Fruit fly (Drosophila melanogaster) whole organism, embryonic: ENCODE results near the gene bb8.

ENCODE experiments used
- Ada2b ChIP-seq: fragments of 200-800 bp; sonication (Bioruptor generic); IDR thresholded peaks from 2 replicates; pipeline ENCODE4 v1.3.6; 2022; ENCODE audit warnings: missing biosample characterization, missing genetic modification characterization
- CG10209 ChIP-seq: fragments of 200-800 bp; sonication (Bioruptor generic); optimal IDR thresholded peaks from 3 replicates; lab custom pipeline; 2017; ENCODE audit warnings: missing biosample characterization, mild to moderate bottlenecking, missing genetic modification characterization, missing genetic modification reagents
- CG10959 ChIP-seq: fragments of 200-800 bp; sonication (Bioruptor generic); IDR thresholded peaks from 2 replicates; pipeline ENCODE4 v1.3.6; 2022; ENCODE audit warnings: missing biosample characterization, missing genetic modification characterization
- CG10979 ChIP-seq: fragments of 200-800 bp; sonication (Bioruptor generic); optimal IDR thresholded peaks from 2 replicates; lab custom pipeline; 2018; ENCODE audit warnings: missing biosample characterization, mild to moderate bottlenecking, missing genetic modification characterization, moderate library complexity
- CG12155 ChIP-seq: fragments of 200-800 bp; sonication (Bioruptor generic); optimal IDR thresholded peaks from 3 replicates; lab custom pipeline; 2016; ENCODE audit warnings: missing biosample characterization, missing genetic modification characterization
- CG12299 ChIP-seq: fragments of 200-800 bp; sonication (Bioruptor generic); optimal IDR thresholded peaks from 2 replicates; lab custom pipeline; 2018; ENCODE audit warnings: missing biosample characterization, mild to moderate bottlenecking, missing genetic modification characterization
- CG12744 ChIP-seq: fragments of 200-800 bp; sonication (Bioruptor generic); optimal IDR thresholded peaks from 2 replicates; lab custom pipeline; 2016; ENCODE audit warnings: missing biosample characterization, missing genetic modification characterization
- CG14667 ChIP-seq: fragments of 200-800 bp; sonication (Bioruptor generic); IDR thresholded peaks from 2 replicates; pipeline ENCODE4 v1.3.6; 2022; ENCODE audit warnings: missing biosample characterization, missing genetic modification characterization
- CG14710 ChIP-seq: fragments of 200-800 bp; sonication (Bioruptor generic); optimal IDR thresholded peaks from 3 replicates; lab custom pipeline; 2019; ENCODE audit warnings: missing biosample characterization, mild to moderate bottlenecking, missing genetic modification characterization, moderate library complexity
- CG16813 ChIP-seq: fragments of 200-800 bp; sonication (Bioruptor generic); IDR thresholded peaks from 3 replicates; pipeline ENCODE4 v1.3.6; 2022; ENCODE audit warnings: missing biosample characterization, missing genetic modification characterization; ENCODE audit not compliant: partially characterized antibody
- CG17359 ChIP-seq: fragments of 200-800 bp; sonication (Bioruptor generic); optimal IDR thresholded peaks from 3 replicates; lab custom pipeline; 2018; ENCODE audit warnings: missing biosample characterization, mild to moderate bottlenecking, missing genetic modification characterization, moderate library complexity
- CG17361 ChIP-seq: fragments of 200-800 bp; sonication (Bioruptor generic); IDR thresholded peaks from 3 replicates; pipeline ENCODE4 v1.3.6; 2022; ENCODE audit warnings: missing biosample characterization, missing genetic modification characterization
- CG17802 ChIP-seq: fragments of 200-800 bp; sonication (Bioruptor generic); optimal IDR thresholded peaks from 2 replicates; lab custom pipeline; 2018; ENCODE audit warnings: missing biosample characterization, mild to moderate bottlenecking, missing genetic modification characterization, moderate library complexity
- CG18262 ChIP-seq: fragments of 200-800 bp; optimal IDR thresholded peaks from 3 replicates; lab custom pipeline; 2019; ENCODE audit warnings: missing biosample characterization, mild to moderate bottlenecking, missing genetic modification characterization, moderate library complexity
- CG31388 ChIP-seq: fragments of 200-800 bp; sonication (Bioruptor generic); optimal IDR thresholded peaks from 2 replicates; lab custom pipeline; 2016; ENCODE audit warnings: missing biosample characterization, missing genetic modification characterization
- CG3163 ChIP-seq: fragments of 200-800 bp; sonication (Bioruptor generic); optimal IDR thresholded peaks from 3 replicates; lab custom pipeline; 2016; ENCODE audit warnings: missing biosample characterization, missing genetic modification characterization
- CG34422 ChIP-seq: fragments of 200-800 bp; sonication (Bioruptor generic); IDR thresholded peaks from 3 replicates; pipeline ENCODE4 v1.3.6; 2022; ENCODE audit warnings: missing biosample characterization, missing genetic modification characterization
- CG4328 ChIP-seq: fragments of 200-800 bp; sonication (Bioruptor generic); optimal IDR thresholded peaks from 3 replicates; lab custom pipeline; 2017; ENCODE audit warnings: missing biosample characterization, missing genetic modification reagents, missing genetic modification characterization
- CG43689 ChIP-seq: fragments of 200-800 bp; sonication (Bioruptor generic); IDR thresholded peaks from 2 replicates; pipeline ENCODE4 v1.3.6; 2022; ENCODE audit warnings: missing biosample characterization, missing genetic modification characterization
- CG9817 ChIP-seq: fragments of 200-800 bp; sonication (Bioruptor generic); optimal IDR thresholded peaks from 2 replicates; lab custom pipeline; 2018; ENCODE audit warnings: missing biosample characterization, mild to moderate bottlenecking, missing genetic modification characterization, moderate library complexity
- CTCF ChIP-seq: fragments of 200-800 bp; sonication (Bioruptor generic); optimal IDR thresholded peaks from 2 replicates; lab custom pipeline; 2017; ENCODE audit warnings: missing biosample characterization, mild to moderate bottlenecking, missing genetic modification characterization, moderate library complexity
- CoRest ChIP-seq: fragments of 200-800 bp; sonication (Bioruptor generic); optimal IDR thresholded peaks from 3 replicates; lab custom pipeline; 2018; ENCODE audit warnings: missing biosample characterization, mild to moderate bottlenecking, missing genetic modification characterization, moderate library complexity
- Deaf1 ChIP-seq: fragments of 200-800 bp; optimal IDR thresholded peaks from 3 replicates; lab custom pipeline; 2019; ENCODE audit warnings: missing biosample characterization, mild to moderate bottlenecking, missing genetic modification characterization, moderate library complexity
- Gug ChIP-seq: fragments of 200-800 bp; sonication (Bioruptor generic); IDR thresholded peaks from 4 replicates; pipeline ENCODE4 v1.3.6; 2022; ENCODE audit warnings: missing biosample characterization, missing genetic modification characterization
- NfI ChIP-seq: fragments of 200-800 bp; sonication (Bioruptor generic); optimal IDR thresholded peaks from 3 replicates; lab custom pipeline; 2018; ENCODE audit warnings: missing biosample characterization, mild to moderate bottlenecking, missing genetic modification characterization, moderate library complexity
- Optix ChIP-seq: fragments of 200-800 bp; sonication (Bioruptor generic); IDR thresholded peaks from 3 replicates; pipeline ENCODE4 v1.3.6; 2022; ENCODE audit warnings: missing biosample characterization, missing genetic modification characterization
- Ravus ChIP-seq: fragments of 200-800 bp; sonication (Bioruptor generic); IDR thresholded peaks from 2 replicates; pipeline ENCODE4 v1.3.6; 2022; ENCODE audit warnings: missing biosample characterization, missing genetic modification characterization
- Rfx ChIP-seq: fragments of 200-800 bp; sonication (Bioruptor generic); IDR thresholded peaks from 2 replicates; pipeline ENCODE4 v1.3.6; 2022; ENCODE audit warnings: missing biosample characterization, missing genetic modification characterization
- Scr ChIP-seq: fragments of 200-800 bp; sonication (Bioruptor generic); IDR thresholded peaks from 2 replicates; pipeline ENCODE4 v1.3.6; 2022; ENCODE audit warnings: missing biosample characterization, missing genetic modification characterization; ENCODE audit not compliant: partially characterized antibody
- Six4 ChIP-seq: fragments of 200-800 bp; sonication (Bioruptor generic); optimal IDR thresholded peaks from 2 replicates; lab custom pipeline; 2016; ENCODE audit warnings: missing biosample characterization, missing genetic modification characterization
- Usf ChIP-seq: fragments of 200-800 bp; sonication (Bioruptor generic); optimal IDR thresholded peaks from 2 replicates; lab custom pipeline; 2017; ENCODE audit warnings: missing genotype, missing biosample characterization, missing genetic modification characterization
- al ChIP-seq: fragments of 200-800 bp; sonication (Bioruptor generic); IDR thresholded peaks from 2 replicates; pipeline ENCODE4 v1.3.6; 2022; ENCODE audit warnings: missing biosample characterization, missing genetic modification characterization
- ash1 ChIP-seq: fragments of 200-800 bp; sonication (Bioruptor generic); optimal IDR thresholded peaks from 2 replicates; lab custom pipeline; 2018; ENCODE audit warnings: missing biosample characterization, mild to moderate bottlenecking, missing genetic modification characterization
- bowl ChIP-seq: fragments of 200-800 bp; sonication (Bioruptor generic); IDR thresholded peaks from 2 replicates; pipeline ENCODE4 v1.3.6; 2022; ENCODE audit warnings: missing biosample characterization, missing genetic modification characterization
- cas ChIP-seq: fragments of 200-800 bp; sonication (Bioruptor generic); IDR thresholded peaks from 2 replicates; pipeline ENCODE4 v1.3.6; 2022; ENCODE audit warnings: missing biosample characterization, missing genetic modification characterization
- ci ChIP-seq: fragments of 200-800 bp; sonication (Bioruptor generic); IDR thresholded peaks from 3 replicates; pipeline ENCODE4 v1.3.6; 2022; ENCODE audit warnings: missing biosample characterization, missing genetic modification characterization
- croc ChIP-seq: fragments of 200-800 bp; sonication (Bioruptor generic); conservative IDR thresholded peaks from 3 replicates; pipeline ENCODE4 v1.3.6; 2022; ENCODE audit warnings: missing biosample characterization, missing genetic modification characterization
- hth ChIP-seq: fragments of >200 bp; optimal IDR thresholded peaks from 2 replicates; lab custom pipeline; 2017; ENCODE audit warnings: inconsistent platforms
- klu ChIP-seq: fragments of 200-800 bp; sonication (Bioruptor generic); IDR thresholded peaks from 2 replicates; pipeline ENCODE4 v1.3.6; 2022; ENCODE audit warnings: missing biosample characterization, missing genetic modification characterization
- lola ChIP-seq, 3 experiments: fragments of >200 bp in 2 of 3; fragments of 200-800 bp in 1 of 3; sonication (Bioruptor generic) in 1 of 3; optimal IDR thresholded peaks; 2 replicates each; lab custom pipeline; 2017 to 2019; ENCODE audit warnings: missing biosample characterization in 3 of 3, missing genetic modification characterization in 3 of 3, mild to moderate bottlenecking in 1 of 3, moderate library complexity in 1 of 3
- oc ChIP-seq: fragments of 200-800 bp; sonication (Bioruptor generic); optimal IDR thresholded peaks from 2 replicates; lab custom pipeline; 2018; ENCODE audit warnings: missing biosample characterization, mild to moderate bottlenecking, missing genetic modification characterization, moderate library complexity
- pb ChIP-seq: fragments of 200-800 bp; sonication (Bioruptor generic); optimal IDR thresholded peaks from 3 replicates; lab custom pipeline; 2016; ENCODE audit warnings: missing biosample characterization, missing genetic modification characterization
- pros ChIP-seq: fragments of 200-800 bp; sonication (Bioruptor generic); optimal IDR thresholded peaks from 3 replicates; lab custom pipeline; 2019; ENCODE audit warnings: missing biosample characterization, mild to moderate bottlenecking, missing genetic modification characterization, moderate library complexity
- run ChIP-seq: fragments of 200-800 bp; sonication (Bioruptor generic); optimal IDR thresholded peaks from 3 replicates; lab custom pipeline; 2018; ENCODE audit warnings: missing biosample characterization, mild to moderate bottlenecking, missing genetic modification characterization
- salm ChIP-seq: fragments of 200-800 bp; sonication (Bioruptor generic); optimal IDR thresholded peaks from 2 replicates; lab custom pipeline; 2018; ENCODE audit warnings: missing biosample characterization, mild to moderate bottlenecking, missing genetic modification characterization
- sc ChIP-seq, 3 experiments: fragments of >200 bp in 2 of 3; fragments of 200-800 bp in 1 of 3; sonication (Bioruptor generic) in 1 of 3; optimal IDR thresholded peaks; 2 replicates in 2 of 3; 3 replicates in 1 of 3; lab custom pipeline; 2017; ENCODE audit warnings: mild to moderate bottlenecking in 1 of 3, missing biosample characterization in 1 of 3, missing genetic modification characterization in 1 of 3, missing genetic modification reagents in 1 of 3
- sim ChIP-seq: fragments of 200-800 bp; sonication (Bioruptor generic); IDR thresholded peaks from 2 replicates; pipeline ENCODE4 v1.3.6; 2022; ENCODE audit warnings: missing biosample characterization, missing genetic modification characterization
- sisA ChIP-seq: fragments of 200-800 bp; sonication (Bioruptor generic); IDR thresholded peaks from 2 replicates; pipeline ENCODE4 v1.3.6; 2022; ENCODE audit warnings: missing biosample characterization, missing genetic modification characterization
- tap ChIP-seq: fragments of 200-800 bp; optimal IDR thresholded peaks from 3 replicates; lab custom pipeline; 2019; ENCODE audit warnings: missing biosample characterization, mild to moderate bottlenecking, missing genetic modification characterization, moderate library complexity
- vfl ChIP-seq: fragments of 200-800 bp; sonication (Bioruptor generic); optimal IDR thresholded peaks from 2 replicates; lab custom pipeline; 2016; ENCODE audit warnings: missing biosample characterization, missing genetic modification characterization
- zfh2 ChIP-seq: fragments of 200-800 bp; sonication (Bioruptor generic); optimal IDR thresholded peaks from 2 replicates; lab custom pipeline; 2016; ENCODE audit warnings: missing biosample characterization, missing genetic modification characterization

The bb8 gene

dm6 chr3R:23280806-23281257 is 9.2 kb downstream of the bb8 start, which contains the start of the genes orb and Cdc16 (continued):
- TF ChIP-seq CG12744 (GFP tag; lab: Kevin White, UChicago) (peak; percentile 48), CG4328 (GFP tag; lab: Kevin White, UChicago) (peak; percentile 71), ci (peak; percentile 93), bowl (GFP tag; lab: Robert Waterston, UW) (peak; percentile 82), Rfx (GFP tag; lab: Robert Waterston, UW) (peak; percentile 95), pros (GFP tag; lab: Kevin White, UChicago) (peak; percentile 13), CG17802 (tag; lab: Kevin White, UChicago) (peak; percentile 46), CG12155 (GFP tag; lab: Kevin White, UChicago) (peak; percentile 91), CG17359 (tag; lab: Kevin White, UChicago) (peak; percentile 94), CG10979 (tag; lab: Kevin White, UChicago) (peak; percentile 90), Deaf1 (tag; lab: Kevin White, UChicago) (peak; percentile 79), CoRest (peak; percentile 93), croc (GFP tag; lab: Robert Waterston, UW) (peak; percentile 64), CG16813 (GFP tag; lab: Robert Waterston, UW) (no peak), Ada2b (GFP tag; lab: Robert Waterston, UW) (peak; percentile 91), run (tag; lab: Kevin White, UChicago) (peak; percentile 80), Gug (GFP tag; lab: Robert Waterston, UW) (peak; percentile 90), CG34422 (GFP tag; lab: Robert Waterston, UW) (peak; percentile 96), CG10959 (GFP tag; lab: Robert Waterston, UW) (peak; percentile 79), CG31388 (peak; percentile 82), sc (optimal IDR thresholded peaks at IDR 0.05; lab: Kevin White, UChicago) (no peak), sc (GFP tag; optimal IDR thresholded peaks at IDR 0.05; lab: Kevin White, UChicago) (peak; percentile 67), Scr (GFP tag; lab: Robert Waterston, UW) (no peak), vfl (GFP tag; lab: Kevin White, UChicago) (peak; percentile 70), CG12299 (peak; percentile 92), lola (GFP tag; optimal IDR thresholded peaks at IDR 0.05; lab: Kevin White, UChicago) (peak in 1 of 3 experiments; percentile 82), sim (peak; percentile 72), sisA (GFP tag; lab: Robert Waterston, UW) (peak; percentile 92), Ravus (GFP tag; lab: Robert Waterston, UW) (peak; percentile 75), klu (GFP tag; lab: Robert Waterston, UW) (peak; percentile 76), salm (tag; lab: Kevin White, UChicago) (peak; percentile 87), CTCF (peak; percentile 54), pb (GFP tag; lab: Kevin White, UChicago) (peak; percentile 23), Optix (peak; percentile 64; the same call in 2 of the 3 replicates), CG14667 (GFP tag; lab: Robert Waterston, UW) (peak; percentile 86), Usf (peak; percentile 60), oc (tag; lab: Kevin White, UChicago) (peak; percentile 91), Six4 (GFP tag; lab: Kevin White, UChicago) (peak; percentile 92), CG18262 (tag; lab: Kevin White, UChicago) (peak; percentile 91), CG14710 (peak; percentile 91), tap (peak; percentile 89), CG43689 (peak; percentile 70), al (peak; percentile 83), CG10209 (peak; percentile 90), CG17361 (GFP tag; lab: Robert Waterston, UW) (peak; percentile 93), NfI (GFP tag; lab: Kevin White, UChicago) (peak; percentile 91), zfh2 (peak; percentile 86), hth (lab: Kevin White, UChicago) (no peak), CG9817 (tag; lab: Kevin White, UChicago) (peak; percentile 92), CG3163 (GFP tag; lab: Kevin White, UChicago) (peak; percentile 33), ash1 (GFP tag; lab: Kevin White, UChicago) (no peak), cas (GFP tag; lab: Robert Waterston, UW) (peak; percentile 85)
